Worm (Caenorhabditis elegans) whole organism, mixed stage, embryonic: ENCODE data around the gene srz-25.

Source experiments
- M03D4.4 ChIP-seq: sonication (generic microtip); optimal IDR thresholded peaks from 2 replicates; lab custom pipeline; 2017; ENCODE audit warnings: mild to moderate bottlenecking, missing genetic modification characterization, missing compliant biosample characterization
- blmp-1 ChIP-seq: fragments of 150-350 bp; optimal IDR thresholded peaks from 2 replicates; lab custom pipeline; 2014; ENCODE audit warnings: missing biosample characterization, missing genetic modification characterization
- ceh-43 ChIP-seq: fragments of 200-800 bp; sonication (Bioruptor generic); optimal IDR thresholded peaks from 2 replicates; lab custom pipeline; 2018; ENCODE audit warnings: mild to moderate bottlenecking, missing genetic modification characterization, moderate library complexity, missing compliant biosample characterization
- cnd-1 ChIP-seq: fragments of 200-800 bp; sonication (Bioruptor generic); optimal IDR thresholded peaks from 2 replicates; lab custom pipeline; 2018; ENCODE audit warnings: mild to moderate bottlenecking, missing genetic modification characterization, missing compliant biosample characterization
- drap-1 ChIP-seq: fragments of 200-800 bp; sonication (Bioruptor generic); optimal IDR thresholded peaks from 3 replicates; lab custom pipeline; 2018; ENCODE audit warnings: mild to moderate bottlenecking, missing genetic modification characterization, missing compliant biosample characterization
- flh-1 ChIP-seq: fragments of 200-800 bp; sonication (Bioruptor generic); optimal IDR thresholded peaks from 2 replicates; lab custom pipeline; 2018; ENCODE audit warnings: mild to moderate bottlenecking, missing genetic modification characterization, moderate library complexity, missing compliant biosample characterization
- ham-2 ChIP-seq: fragments of 200-800 bp; sonication (Bioruptor generic); optimal IDR thresholded peaks from 2 replicates; lab custom pipeline; 2018; ENCODE audit warnings: mild to moderate bottlenecking, missing genetic modification characterization, missing compliant biosample characterization
- hlh-1 ChIP-seq: fragments of 150-350 bp; optimal IDR thresholded peaks from 2 replicates; lab custom pipeline; 2014; ENCODE audit warnings: missing biosample characterization, missing genetic modification reagents, missing genetic modification characterization
- lin-13 ChIP-seq: fragments of 150-350 bp; optimal IDR thresholded peaks from 2 replicates; lab custom pipeline; 2014; ENCODE audit warnings: missing biosample characterization, missing genetic modification characterization
- lin-32 ChIP-seq: fragments of 200-800 bp; sonication (Bioruptor generic); optimal IDR thresholded peaks from 2 replicates; lab custom pipeline; 2018; ENCODE audit warnings: mild to moderate bottlenecking, missing genetic modification characterization, missing compliant biosample characterization
- lsy-2 ChIP-seq: fragments of 150-350 bp; optimal IDR thresholded peaks from 2 replicates; lab custom pipeline; 2014; ENCODE audit warnings: missing biosample characterization, missing genetic modification characterization
- mep-1 ChIP-seq: fragments of 150-350 bp; optimal IDR thresholded peaks from 2 replicates; lab custom pipeline; 2017; ENCODE audit warnings: missing biosample characterization, missing genetic modification reagents, missing genetic modification characterization, inconsistent platforms
- mls-2 ChIP-seq: sonication (generic microtip); optimal IDR thresholded peaks from 2 replicates; lab custom pipeline; 2016; ENCODE audit warnings: mild to moderate bottlenecking, missing genetic modification characterization, moderate library complexity, missing compliant biosample characterization
- nhr-12 ChIP-seq: fragments of 150-350 bp; optimal IDR thresholded peaks from 2 replicates; lab custom pipeline; 2014; ENCODE audit warnings: missing biosample characterization, missing genetic modification characterization
- nhr-237 ChIP-seq: fragments of 150-350 bp; optimal IDR thresholded peaks from 2 replicates; lab custom pipeline; 2014; ENCODE audit warnings: missing biosample characterization, missing genetic modification characterization
- nhr-28 ChIP-seq: fragments of 150-350 bp; optimal IDR thresholded peaks from 2 replicates; lab custom pipeline; 2014; ENCODE audit warnings: missing biosample characterization, missing genetic modification characterization
- nhr-76 ChIP-seq: sonication (generic microtip); optimal IDR thresholded peaks from 2 replicates; lab custom pipeline; 2017; ENCODE audit warnings: missing biosample characterization, missing genetic modification characterization
- pha-4 ChIP-seq: fragments of 150-350 bp; optimal IDR thresholded peaks from 2 replicates; lab custom pipeline; 2018; ENCODE audit warnings: missing biosample characterization, missing genetic modification reagents, missing genetic modification characterization
- sem-2 ChIP-seq: fragments of 200-800 bp; sonication (Bioruptor generic); optimal IDR thresholded peaks from 2 replicates; lab custom pipeline; 2018; ENCODE audit warnings: mild to moderate bottlenecking, missing genetic modification characterization, missing compliant biosample characterization
- snpc-4 ChIP-seq: fragments of 150-350 bp; optimal IDR thresholded peaks from 2 replicates; lab custom pipeline; 2014; ENCODE audit warnings: missing biosample characterization, missing genetic modification characterization
- sptf-1 ChIP-seq: sonication (generic microtip); optimal IDR thresholded peaks from 2 replicates; lab custom pipeline; 2017; ENCODE audit warnings: mild to moderate bottlenecking, missing genetic modification characterization, moderate library complexity, missing compliant biosample characterization
- tbx-8 ChIP-seq: fragments of 200-800 bp; sonication (Bioruptor generic); optimal IDR thresholded peaks from 2 replicates; lab custom pipeline; 2018; ENCODE audit warnings: mild to moderate bottlenecking, missing genetic modification characterization, moderate library complexity, missing compliant biosample characterization
- unc-120 ChIP-seq: sonication (generic microtip); optimal IDR thresholded peaks from 2 replicates; lab custom pipeline; 2017; ENCODE audit warnings: missing genetic modification characterization, missing compliant biosample characterization; ENCODE audit not compliant: poor library complexity, severe bottlenecking
- unc-39 ChIP-seq: fragments of 150-350 bp; optimal IDR thresholded peaks from 2 replicates; lab custom pipeline; 2014; ENCODE audit warnings: missing biosample characterization, missing genetic modification characterization
- unc-62 ChIP-seq: fragments of 150-350 bp; optimal IDR thresholded peaks from 2 replicates; lab custom pipeline; 2014; ENCODE audit warnings: missing biosample characterization, missing genetic modification reagents, missing genetic modification characterization
- zip-8 ChIP-seq: fragments of 150-350 bp; optimal IDR thresholded peaks from 2 replicates; lab custom pipeline; 2014; ENCODE audit warnings: missing biosample characterization, missing genetic modification characterization

Gene srz-25

ce11 chrV:17531410-17531809 lies 9.0 kb upstream of the srz-25 start, which contains the start of gene C18D4.4:
Gene C18D4.4 (minus strand): TSS chrV:17531510.
- no peak for TF ChIP-seq lin-13
- no peak for TF ChIP-seq unc-62 (GFP tag; lab: Kevin White, UChicago)
- TF ChIP-seq zip-8 (tag; lab: Kevin White, UChicago) = no peak
- TF ChIP-seq tbx-8 (GFP tag; lab: Kevin White, UChicago) = no peak
- TF ChIP-seq drap-1 (GFP tag; lab: Kevin White, UChicago) = no peak
- TF ChIP-seq mls-2 (tag; lab: Kevin White, UChicago) = no peak
- no peak for TF ChIP-seq sem-2

- no peak for TF ChIP-seq sem-2
- TF ChIP-seq lin-32 (GFP tag; lab: Kevin White, UChicago) = no peak
- no peak for TF ChIP-seq mls-2 (tag; lab: Kevin White, UChicago)
- TF ChIP-seq ceh-43 (GFP tag; lab: Kevin White, UChicago) = no peak
- TF ChIP-seq M03D4.4 = no peak
- TF ChIP-seq nhr-76 (tag; lab: Kevin White, UChicago) = no peak
- TF ChIP-seq nhr-12 (tag; lab: Kevin White, UChicago) = no peak
- TF ChIP-seq nhr-28 (tag; lab: Kevin White, UChicago) = no peak
- TF ChIP-seq, all 35 proteins: peak for 0
These were observed 7.7 kb upstream of the srz-25 start, which contains the start of gene C18D4.3 for ce11 chrV:17532686-17533085. Gene C18D4.3 (minus strand): TSS chrV:17532786.

- no peak for TF ChIP-seq M03D4.4
- TF ChIP-seq nhr-76 (tag; lab: Kevin White, UChicago) = no peak
- TF ChIP-seq, all 35 proteins: peak for 0
These were observed 7.2 kb upstream of the srz-25 start for ce11 chrV:17533200-17533599.

- TF ChIP-seq flh-1 = no peak
- peak; percentile 38 for TF ChIP-seq drap-1 (GFP tag; lab: Kevin White, UChicago)
- TF ChIP-seq, all 35 proteins: peak for 1
These were observed 2.0 kb upstream of the srz-25 start, which contains the start of gene C18D4.6 for ce11 chrV:17538279-17538896. Gene C18D4.6 (minus strand): TSS chrV:17538375.

- TF ChIP-seq unc-120 = peak; percentile 67
- TF ChIP-seq hlh-1 (tag; lab: Kevin White, UChicago) = peak; percentile 68
- no peak for TF ChIP-seq nhr-28 (tag; lab: Kevin White, UChicago)
These were observed 1.1 kb upstream of the srz-25 start for ce11 chrV:17539289-17539688.

ce11 chrV:17542304-17542703 lies 1.9 kb downstream of the srz-25 start:
- TF ChIP-seq unc-39 (tag; lab: Kevin White, UChicago) = no peak
- TF ChIP-seq drap-1 (GFP tag; lab: Kevin White, UChicago) = peak; percentile 10
- TF ChIP-seq mls-2 (tag; lab: Kevin White, UChicago) = no peak
- no peak for TF ChIP-seq tbx-8 (GFP tag; lab: Kevin White, UChicago)
- no peak for TF ChIP-seq cnd-1 (tag; lab: Kevin White, UChicago)
- TF ChIP-seq hlh-1 (tag; lab: Kevin White, UChicago) = no peak
- TF ChIP-seq sem-2 = no peak
- no peak for TF ChIP-seq pha-4
- no peak for TF ChIP-seq unc-120

ce11 chrV:17546931-17547330 lies 6.5 kb downstream of the srz-25 start:
- TF ChIP-seq nhr-237 (tag; lab: Kevin White, UChicago) (no peak), lin-13 (no peak), sptf-1 (tag; lab: Kevin White, UChicago) (no peak), nhr-76 (tag; lab: Kevin White, UChicago) (no peak), blmp-1 (tag; lab: Kevin White, UChicago) (no peak), snpc-4 (tag; lab: Kevin White, UChicago) (no peak), unc-120 (no peak), pha-4 (no peak), ham-2 (GFP tag; lab: Kevin White, UChicago) (no peak), mep-1 (no peak), nhr-12 (tag; lab: Kevin White, UChicago) (no peak), mls-2 (tag; lab: Kevin White, UChicago) (no peak), lsy-2 (tag; lab: Kevin White, UChicago) (no peak), sem-2 (no peak), zip-8 (tag; lab: Kevin White, UChicago) (no peak), nhr-28 (tag; lab: Kevin White, UChicago) (no peak), flh-1 (no peak)
